Fruit fly (Drosophila melanogaster) whole organism, embryonic: ENCODE data around the gene CG46309.

Experiments used
- Abd-B ChIP-seq: fragments of 200-800 bp; sonication (Bioruptor generic); optimal IDR thresholded peaks from 2 replicates; lab custom pipeline; 2018; ENCODE audit warnings: missing biosample characterization, mild to moderate bottlenecking, missing genetic modification characterization, moderate library complexity
- Atf6 ChIP-seq: fragments of 200-800 bp; sonication (Bioruptor generic); IDR thresholded peaks from 2 replicates; pipeline ENCODE4 v1.3.6; 2022; ENCODE audit warnings: missing biosample characterization, missing genetic modification characterization
- BEAF-32 ChIP-seq: fragments of 200-800 bp; sonication (Bioruptor generic); optimal IDR thresholded peaks from 3 replicates; lab custom pipeline; 2017; ENCODE audit warnings: missing biosample characterization, missing genetic modification characterization, mild to moderate bottlenecking, moderate library complexity, missing genetic modification reagents
- CG10209 ChIP-seq: fragments of 200-800 bp; sonication (Bioruptor generic); optimal IDR thresholded peaks from 3 replicates; lab custom pipeline; 2017; ENCODE audit warnings: missing biosample characterization, mild to moderate bottlenecking, missing genetic modification characterization, missing genetic modification reagents
- CG11085 ChIP-seq: fragments of 200-800 bp; sonication (Bioruptor generic); IDR thresholded peaks from 2 replicates; pipeline ENCODE4 v1.3.6; 2022; ENCODE audit warnings: missing biosample characterization, missing genetic modification characterization
- CG1233 ChIP-seq: fragments of 200-800 bp; sonication (Bioruptor generic); optimal IDR thresholded peaks from 4 replicates; lab custom pipeline; 2018; ENCODE audit warnings: missing biosample characterization, mild to moderate bottlenecking, missing genetic modification characterization
- CG12391 ChIP-seq: fragments of 200-800 bp; sonication (Bioruptor generic); optimal IDR thresholded peaks from 3 replicates; lab custom pipeline; 2018; ENCODE audit warnings: missing biosample characterization, mild to moderate bottlenecking, missing genetic modification characterization, moderate library complexity
- CG13296 ChIP-seq: fragments of 200-800 bp; sonication (Bioruptor generic); optimal IDR thresholded peaks from 3 replicates; lab custom pipeline; 2018; ENCODE audit warnings: missing biosample characterization, mild to moderate bottlenecking, missing genetic modification characterization
- CG13775 ChIP-seq: fragments of 200-800 bp; sonication (Bioruptor generic); optimal IDR thresholded peaks from 3 replicates; lab custom pipeline; 2017; ENCODE audit warnings: missing biosample characterization, mild to moderate bottlenecking, missing genetic modification characterization
- CG14860 ChIP-seq: fragments of 200-800 bp; sonication (Bioruptor generic); IDR thresholded peaks from 3 replicates; pipeline ENCODE4 v1.3.6; 2022; ENCODE audit warnings: missing biosample characterization, missing genetic modification characterization; ENCODE audit not compliant: partially characterized antibody
- CG15514 ChIP-seq: fragments of 200-800 bp; sonication (Bioruptor generic); optimal IDR thresholded peaks from 3 replicates; lab custom pipeline; 2017; ENCODE audit warnings: missing biosample characterization, missing genetic modification characterization, mild to moderate bottlenecking, moderate library complexity, missing genetic modification reagents
- CG15601 ChIP-seq: fragments of 200-800 bp; sonication (Bioruptor generic); optimal IDR thresholded peaks from 3 replicates; lab custom pipeline; 2019; ENCODE audit warnings: missing biosample characterization, mild to moderate bottlenecking, missing genetic modification characterization, moderate library complexity
- CG18011 ChIP-seq: fragments of 200-800 bp; sonication (Bioruptor generic); optimal IDR thresholded peaks from 2 replicates; lab custom pipeline; 2017; ENCODE audit warnings: missing biosample characterization, missing genetic modification characterization, mild to moderate bottlenecking, moderate library complexity, missing genotype
- CG30431 ChIP-seq: fragments of 200-800 bp; sonication (Bioruptor generic); optimal IDR thresholded peaks from 2 replicates; lab custom pipeline; 2017; ENCODE audit warnings: missing biosample characterization, missing genetic modification characterization
- CG31441 ChIP-seq: fragments of 200-800 bp; sonication (Bioruptor generic); IDR thresholded peaks from 2 replicates; pipeline ENCODE4 v1.3.6; 2022; ENCODE audit warnings: missing biosample characterization, missing genetic modification characterization
- CG4707 ChIP-seq: fragments of 200-800 bp; sonication (Bioruptor generic); optimal IDR thresholded peaks from 2 replicates; lab custom pipeline; 2018; ENCODE audit warnings: missing biosample characterization, mild to moderate bottlenecking, missing genetic modification characterization, moderate library complexity
- CG5245 ChIP-seq: fragments of 200-800 bp; sonication (Bioruptor generic); optimal IDR thresholded peaks from 3 replicates; lab custom pipeline; 2016; ENCODE audit warnings: missing biosample characterization, missing genetic modification characterization
- CG6791 ChIP-seq: fragments of 200-800 bp; sonication (Bioruptor generic); IDR thresholded peaks from 3 replicates; pipeline ENCODE4 v1.3.6; 2022; ENCODE audit warnings: missing biosample characterization, missing genetic modification characterization; ENCODE audit not compliant: partially characterized antibody
- CG7839 ChIP-seq: fragments of 200-800 bp; sonication (Bioruptor generic); optimal IDR thresholded peaks from 3 replicates; lab custom pipeline; 2018; ENCODE audit warnings: missing biosample characterization, mild to moderate bottlenecking, missing genetic modification characterization, moderate library complexity
- CG8944 ChIP-seq: fragments of 200-800 bp; sonication (Bioruptor generic); optimal IDR thresholded peaks from 3 replicates; lab custom pipeline; 2016; ENCODE audit warnings: missing biosample characterization, missing genetic modification characterization
- CrebB ChIP-seq: fragments of 200-800 bp; sonication (Bioruptor generic); optimal IDR thresholded peaks from 3 replicates; lab custom pipeline; 2018; ENCODE audit warnings: missing biosample characterization, mild to moderate bottlenecking, missing genetic modification characterization
- Dp ChIP-seq: fragments of 200-800 bp; sonication (Bioruptor generic); optimal IDR thresholded peaks from 2 replicates; lab custom pipeline; 2018; ENCODE audit warnings: missing biosample characterization, mild to moderate bottlenecking, missing genetic modification characterization, moderate library complexity
- Ets65A ChIP-seq: fragments of 200-800 bp; sonication (Bioruptor generic); peaks from one replicate; lab custom pipeline; 2016; ENCODE audit warnings: missing biosample characterization, missing genetic modification characterization
- Hsf ChIP-seq: fragments of 200-800 bp; sonication (Bioruptor generic); optimal IDR thresholded peaks from 3 replicates; lab custom pipeline; 2016; ENCODE audit warnings: missing biosample characterization, missing genetic modification characterization
- Jarid2 ChIP-seq: fragments of 200-800 bp; sonication (Bioruptor generic); optimal IDR thresholded peaks from 3 replicates; lab custom pipeline; 2017; ENCODE audit warnings: mild to moderate bottlenecking, missing biosample characterization, missing genetic modification reagents, missing genetic modification characterization
- Myb ChIP-seq: fragments of 200-800 bp; sonication (Bioruptor generic); optimal IDR thresholded peaks from 2 replicates; lab custom pipeline; 2016; ENCODE audit warnings: missing biosample characterization, missing genetic modification characterization
- Rfx ChIP-seq: fragments of 200-800 bp; sonication (Bioruptor generic); IDR thresholded peaks from 2 replicates; pipeline ENCODE4 v1.3.6; 2022; ENCODE audit warnings: missing biosample characterization, missing genetic modification characterization
- Trl ChIP-seq, 3 experiments: fragments of >200 bp in 2 of 3; fragments of 200-800 bp in 1 of 3; sonication (Bioruptor generic) in 1 of 3; optimal IDR thresholded peaks; 2 replicates in 1 of 3; 3 replicates in 2 of 3; lab custom pipeline; 2016 to 2017; ENCODE audit warnings: missing biosample characterization in 1 of 3, missing genetic modification characterization in 1 of 3
- Xrp1 ChIP-seq: fragments of 200-800 bp; sonication (Bioruptor generic); IDR thresholded peaks from 2 replicates; pipeline ENCODE4 v1.3.6; 2022; ENCODE audit warnings: missing biosample characterization, missing genetic modification characterization
- bowl ChIP-seq: fragments of 200-800 bp; sonication (Bioruptor generic); IDR thresholded peaks from 2 replicates; pipeline ENCODE4 v1.3.6; 2022; ENCODE audit warnings: missing biosample characterization, missing genetic modification characterization
- br ChIP-seq: fragments of >200 bp; optimal IDR thresholded peaks from 2 replicates; lab custom pipeline; 2017
- caup ChIP-seq: fragments of 200-800 bp; sonication (Bioruptor generic); optimal IDR thresholded peaks from 3 replicates; lab custom pipeline; 2017; ENCODE audit warnings: missing biosample characterization, mild to moderate bottlenecking, missing genetic modification characterization, moderate library complexity; ENCODE audit not compliant: severe bottlenecking
- dan ChIP-seq: fragments of 200-800 bp; sonication (Bioruptor generic); IDR thresholded peaks from 2 replicates; pipeline ENCODE4 v1.3.6; 2022; ENCODE audit warnings: missing biosample characterization, missing genetic modification characterization
- dm ChIP-seq: fragments of 200-800 bp; sonication (Bioruptor generic); optimal IDR thresholded peaks from 3 replicates; lab custom pipeline; 2016; ENCODE audit warnings: missing biosample characterization, missing genetic modification characterization
- fru ChIP-seq: fragments of >200 bp; optimal IDR thresholded peaks from 2 replicates; lab custom pipeline; 2017
- kah ChIP-seq: fragments of 200-800 bp; sonication (Bioruptor generic); optimal IDR thresholded peaks from 2 replicates; lab custom pipeline; 2018; ENCODE audit warnings: missing biosample characterization, mild to moderate bottlenecking, missing genetic modification characterization
- knrl ChIP-seq: fragments of 200-800 bp; sonication (Bioruptor generic); IDR thresholded peaks from 3 replicates; pipeline ENCODE4 v1.3.6; 2022; ENCODE audit warnings: missing biosample characterization, missing genetic modification characterization; ENCODE audit not compliant: partially characterized antibody
- maf-S ChIP-seq: fragments of 200-800 bp; sonication (Bioruptor generic); optimal IDR thresholded peaks from 2 replicates; lab custom pipeline; 2016; ENCODE audit warnings: missing biosample characterization, missing genetic modification characterization
- nmo ChIP-seq: fragments of 200-800 bp; sonication (Bioruptor generic); optimal IDR thresholded peaks from 2 replicates; lab custom pipeline; 2018; ENCODE audit warnings: missing biosample characterization, mild to moderate bottlenecking, missing genetic modification characterization, moderate library complexity
- phol ChIP-seq: fragments of 200-800 bp; sonication (Bioruptor generic); optimal IDR thresholded peaks from 3 replicates; lab custom pipeline; 2018; ENCODE audit warnings: missing biosample characterization, mild to moderate bottlenecking, missing genetic modification characterization, moderate library complexity
- pita ChIP-seq: fragments of 200-800 bp; sonication (Bioruptor generic); optimal IDR thresholded peaks from 2 replicates; lab custom pipeline; 2017; ENCODE audit warnings: missing biosample characterization, mild to moderate bottlenecking, missing genetic modification characterization
- prd ChIP-seq, 3 experiments: fragments of >200 bp in 2 of 3; fragments of 200-800 bp in 1 of 3; sonication (Bioruptor generic) in 1 of 3; optimal IDR thresholded peaks in 2 of 3; IDR thresholded peaks in 1 of 3; 2 replicates in 2 of 3; 3 replicates in 1 of 3; pipeline versions ENCODE4 v1.3.6 to Lab custom; 2017 to 2022; ENCODE audit warnings: missing biosample characterization in 1 of 3, missing genetic modification characterization in 1 of 3
- pros ChIP-seq: fragments of 200-800 bp; sonication (Bioruptor generic); optimal IDR thresholded peaks from 3 replicates; lab custom pipeline; 2019; ENCODE audit warnings: missing biosample characterization, mild to moderate bottlenecking, missing genetic modification characterization, moderate library complexity
- sim ChIP-seq: fragments of 200-800 bp; sonication (Bioruptor generic); IDR thresholded peaks from 2 replicates; pipeline ENCODE4 v1.3.6; 2022; ENCODE audit warnings: missing biosample characterization, missing genetic modification characterization
- ssp ChIP-seq: fragments of 200-800 bp; sonication (Bioruptor generic); IDR thresholded peaks from 2 replicates; pipeline ENCODE4 v1.3.6; 2022; ENCODE audit warnings: missing biosample characterization, missing genetic modification characterization
- trh ChIP-seq: fragments of 200-800 bp; sonication (Bioruptor generic); optimal IDR thresholded peaks from 2 replicates; lab custom pipeline; 2016; ENCODE audit warnings: missing biosample characterization, missing genetic modification characterization
- z ChIP-seq: fragments of 200-800 bp; sonication (Bioruptor generic); IDR thresholded peaks from 3 replicates; pipeline ENCODE4 v1.3.6; 2022; ENCODE audit warnings: missing biosample characterization, missing genetic modification characterization

Gene CG46309

dm6 chr2L:16284306-16285299, 33.0 kb upstream of the CG46309 start (continued):
- TF ChIP-seq maf-S (GFP tag; lab: Kevin White, UChicago): peak; percentile 8
- no peak for TF ChIP-seq CG8944
- peak; percentile 61 for TF ChIP-seq CG13775 (GFP tag; lab: Kevin White, UChicago)
- TF ChIP-seq CG5245 (GFP tag; lab: Kevin White, UChicago): no peak
- TF ChIP-seq nmo (GFP tag; lab: Kevin White, UChicago): peak; percentile 37
- no peak for TF ChIP-seq z
- TF ChIP-seq CG11085 (GFP tag; lab: Robert Waterston, UW): no peak
- TF ChIP-seq dm: peak; percentile 47
- TF ChIP-seq Jarid2 (GFP tag; lab: Kevin White, UChicago): peak; percentile 30
- no peak for TF ChIP-seq knrl (GFP tag; lab: Robert Waterston, UW)
- TF ChIP-seq CrebB: peak; percentile 57
- no peak for TF ChIP-seq Dp (GFP tag; lab: Kevin White, UChicago)
- TF ChIP-seq pros (GFP tag; lab: Kevin White, UChicago): no peak
- TF ChIP-seq br (lab: Kevin White, UChicago): no peak
- TF ChIP-seq Xrp1 (GFP tag; lab: Robert Waterston, UW): no peak
- TF ChIP-seq prd (optimal IDR thresholded peaks at IDR 0.05; lab: Kevin White, UChicago): no peak
- no peak for TF ChIP-seq prd (GFP tag; IDR thresholded peaks at IDR 0.05; lab: Robert Waterston, UW)
- no peak for TF ChIP-seq CG6791 (GFP tag; lab: Robert Waterston, UW)
- TF ChIP-seq CG14860: no peak
- TF ChIP-seq Hsf (GFP tag; lab: Kevin White, UChicago): peak; percentile 48
- peak; percentile 23 for TF ChIP-seq Abd-B
- TF ChIP-seq sim (GFP tag; lab: Robert Waterston, UW): no peak
- peak; percentile 94 to 99 for TF ChIP-seq Trl (optimal IDR thresholded peaks at IDR 0.05; lab: Kevin White, UChicago)
- peak; percentile 13 for TF ChIP-seq Trl (GFP tag; optimal IDR thresholded peaks at IDR 0.05; lab: Kevin White, UChicago)
- TF ChIP-seq Atf6 (GFP tag; lab: Robert Waterston, UW): no peak
- no peak for TF ChIP-seq dan
- no peak for TF ChIP-seq CG30431 (GFP tag; lab: Kevin White, UChicago)
- TF ChIP-seq CG1233 (GFP tag; lab: Kevin White, UChicago): no peak
- peak; percentile 53 for TF ChIP-seq kah
- TF ChIP-seq CG13296: peak; percentile 53
- TF ChIP-seq BEAF-32 (GFP tag; lab: Kevin White, UChicago): no peak
- TF ChIP-seq Myb (GFP tag; lab: Kevin White, UChicago): peak; percentile 3
- no peak for TF ChIP-seq CG31441
- TF ChIP-seq CG18011 (GFP tag; lab: Kevin White, UChicago): peak; percentile 32
- TF ChIP-seq CG12391 (tag; lab: Kevin White, UChicago): peak; percentile 56
- no peak for TF ChIP-seq ssp (GFP tag; lab: Robert Waterston, UW)
- TF ChIP-seq CG7839 (tag; lab: Kevin White, UChicago): peak; percentile 59
- TF ChIP-seq CG4707 (GFP tag; lab: Kevin White, UChicago): peak; percentile 58
- peak; percentile 0 for TF ChIP-seq CG15601 (tag; lab: Kevin White, UChicago)
- TF ChIP-seq CG10209 (GFP tag; lab: Kevin White, UChicago): peak; percentile 25
- TF ChIP-seq pita (GFP tag; lab: Kevin White, UChicago): no peak
- peak; percentile 21 for TF ChIP-seq phol (tag; lab: Kevin White, UChicago)
- TF ChIP-seq fru (lab: Kevin White, UChicago): no peak
- TF ChIP-seq trh (GFP tag; lab: Kevin White, UChicago): peak; percentile 36
- TF ChIP-seq caup (GFP tag; lab: Kevin White, UChicago): peak; percentile 35
- no peak for TF ChIP-seq bowl (GFP tag; lab: Robert Waterston, UW)
- peak; percentile 92 for TF ChIP-seq Ets65A (GFP tag; lab: Kevin White, UChicago)
- no peak for TF ChIP-seq Rfx (GFP tag; lab: Robert Waterston, UW)
- TF ChIP-seq CG15514 (GFP tag; lab: Kevin White, UChicago): peak; percentile 36
